Fruit fly (Drosophila melanogaster) whole organism, embryonic: ENCODE results near the gene 5-HT7.
A peak's percentile ranks its signal among the peaks of the same experiment; 100 is the strongest.

Experiments
- CG11560 ChIP-seq: fragments of 200-800 bp; sonication (Bioruptor generic); IDR thresholded peaks from 3 replicates; pipeline ENCODE4 v1.3.6; 2022; ENCODE audit warnings: missing biosample characterization, missing genetic modification characterization
- CG11723 ChIP-seq: fragments of 200-800 bp; sonication (Bioruptor generic); optimal IDR thresholded peaks from 2 replicates; lab custom pipeline; 2017; ENCODE audit warnings: missing biosample characterization, mild to moderate bottlenecking, missing genetic modification characterization
- CG12299 ChIP-seq: fragments of 200-800 bp; sonication (Bioruptor generic); optimal IDR thresholded peaks from 2 replicates; lab custom pipeline; 2018; ENCODE audit warnings: missing biosample characterization, mild to moderate bottlenecking, missing genetic modification characterization
- CG1233 ChIP-seq: fragments of 200-800 bp; sonication (Bioruptor generic); optimal IDR thresholded peaks from 4 replicates; lab custom pipeline; 2018; ENCODE audit warnings: missing biosample characterization, mild to moderate bottlenecking, missing genetic modification characterization
- CG12744 ChIP-seq: fragments of 200-800 bp; sonication (Bioruptor generic); optimal IDR thresholded peaks from 2 replicates; lab custom pipeline; 2016; ENCODE audit warnings: missing biosample characterization, missing genetic modification characterization
- CG12942 ChIP-seq: fragments of 200-800 bp; sonication (Bioruptor generic); optimal IDR thresholded peaks from 3 replicates; lab custom pipeline; 2016; ENCODE audit warnings: missing biosample characterization, missing genetic modification characterization
- CG13775 ChIP-seq: fragments of 200-800 bp; sonication (Bioruptor generic); optimal IDR thresholded peaks from 3 replicates; lab custom pipeline; 2017; ENCODE audit warnings: missing biosample characterization, mild to moderate bottlenecking, missing genetic modification characterization
- CG15011 ChIP-seq: fragments of 200-800 bp; sonication (Bioruptor generic); optimal IDR thresholded peaks from 3 replicates; lab custom pipeline; 2018; ENCODE audit warnings: missing biosample characterization, mild to moderate bottlenecking, missing genetic modification characterization
- CG15073 ChIP-seq: fragments of 200-800 bp; sonication (Bioruptor generic); optimal IDR thresholded peaks from 2 replicates; lab custom pipeline; 2016; ENCODE audit warnings: missing biosample characterization, missing genetic modification characterization
- CG17186 ChIP-seq: fragments of 200-800 bp; sonication (Bioruptor generic); optimal IDR thresholded peaks from 3 replicates; lab custom pipeline; 2017; ENCODE audit warnings: missing biosample characterization, missing genetic modification reagents, missing genetic modification characterization
- CG17568 ChIP-seq: fragments of 200-800 bp; sonication (Bioruptor generic); optimal IDR thresholded peaks from 2 replicates; lab custom pipeline; 2018; ENCODE audit warnings: missing biosample characterization, mild to moderate bottlenecking, missing genetic modification characterization, moderate library complexity
- CG18011 ChIP-seq: fragments of 200-800 bp; sonication (Bioruptor generic); optimal IDR thresholded peaks from 2 replicates; lab custom pipeline; 2017; ENCODE audit warnings: missing biosample characterization, missing genetic modification characterization, mild to moderate bottlenecking, moderate library complexity, missing genotype
- CG18619 ChIP-seq: fragments of 200-800 bp; sonication (Bioruptor generic); optimal IDR thresholded peaks from 3 replicates; lab custom pipeline; 2017; ENCODE audit warnings: missing biosample characterization, mild to moderate bottlenecking, missing genetic modification characterization
- CG2712 ChIP-seq: fragments of 200-800 bp; optimal IDR thresholded peaks from 3 replicates; lab custom pipeline; 2019; ENCODE audit warnings: missing biosample characterization, mild to moderate bottlenecking, missing genetic modification characterization, moderate library complexity
- CG43689 ChIP-seq: fragments of 200-800 bp; sonication (Bioruptor generic); IDR thresholded peaks from 2 replicates; pipeline ENCODE4 v1.3.6; 2022; ENCODE audit warnings: missing biosample characterization, missing genetic modification characterization
- CG4707 ChIP-seq: fragments of 200-800 bp; sonication (Bioruptor generic); optimal IDR thresholded peaks from 2 replicates; lab custom pipeline; 2018; ENCODE audit warnings: missing biosample characterization, mild to moderate bottlenecking, missing genetic modification characterization, moderate library complexity
- CG4730 ChIP-seq: fragments of 200-800 bp; sonication (Bioruptor generic); IDR thresholded peaks from 2 replicates; pipeline ENCODE4 v1.3.6; 2022; ENCODE audit warnings: missing biosample characterization, missing genetic modification characterization
- CG5953 ChIP-seq: fragments of 200-800 bp; sonication (Bioruptor generic); IDR thresholded peaks from 2 replicates; pipeline ENCODE4 v1.3.6; 2022; ENCODE audit warnings: missing biosample characterization, missing genetic modification characterization
- CG6689 ChIP-seq: fragments of 200-800 bp; sonication (Bioruptor generic); IDR thresholded peaks from 2 replicates; pipeline ENCODE4 v1.3.6; 2022; ENCODE audit warnings: missing biosample characterization, missing genetic modification characterization
- CG6765 ChIP-seq: fragments of 200-800 bp; sonication (Bioruptor generic); optimal IDR thresholded peaks from 3 replicates; lab custom pipeline; 2017; ENCODE audit warnings: missing biosample characterization, mild to moderate bottlenecking, missing genetic modification characterization
- CG8290 ChIP-seq, 3 experiments: fragments of 200-800 bp; sonication (Bioruptor generic); optimal IDR thresholded peaks; 2 replicates each; lab custom pipeline; 2016 to 2019; ENCODE audit warnings: missing biosample characterization in 3 of 3, missing genetic modification characterization in 3 of 3, mild to moderate bottlenecking in 2 of 3, moderate library complexity in 1 of 3
- CG8944 ChIP-seq: fragments of 200-800 bp; sonication (Bioruptor generic); optimal IDR thresholded peaks from 3 replicates; lab custom pipeline; 2016; ENCODE audit warnings: missing biosample characterization, missing genetic modification characterization
- D19B ChIP-seq: fragments of 200-800 bp; sonication (Bioruptor generic); optimal IDR thresholded peaks from 2 replicates; lab custom pipeline; 2017; ENCODE audit warnings: missing biosample characterization, mild to moderate bottlenecking, missing genetic modification characterization
- Ets65A ChIP-seq: fragments of 200-800 bp; sonication (Bioruptor generic); peaks from one replicate; lab custom pipeline; 2016; ENCODE audit warnings: missing biosample characterization, missing genetic modification characterization
- GATAe ChIP-seq: fragments of 200-800 bp; sonication (Bioruptor generic); conservative IDR thresholded peaks from 2 replicates; pipeline ENCODE4 v1.3.6; 2022; ENCODE audit warnings: missing biosample characterization, missing genetic modification characterization
- H2.0 ChIP-seq: fragments of 200-800 bp; sonication (Bioruptor generic); IDR thresholded peaks from 2 replicates; pipeline ENCODE4 v1.3.6; 2022; ENCODE audit warnings: missing biosample characterization, missing genetic modification characterization
- HHEX ChIP-seq: fragments of 200-800 bp; sonication (Bioruptor generic); optimal IDR thresholded peaks from 3 replicates; lab custom pipeline; 2017; ENCODE audit warnings: missing biosample characterization, mild to moderate bottlenecking, missing genetic modification characterization, missing genetic modification reagents
- Hr39 ChIP-seq: fragments of >200 bp; optimal IDR thresholded peaks from 2 replicates; lab custom pipeline; 2017
- Med ChIP-seq: fragments of 200-800 bp; sonication (Bioruptor generic); peaks from one replicate; lab custom pipeline; 2016; ENCODE audit warnings: missing biosample characterization, missing genetic modification characterization, mild to moderate bottlenecking, inconsistent platforms, moderate library complexity
- NC2α ChIP-seq: fragments of 200-800 bp; sonication (Bioruptor generic); optimal IDR thresholded peaks from 2 replicates; lab custom pipeline; 2016; ENCODE audit warnings: missing biosample characterization, missing genetic modification characterization
- Sin3A ChIP-seq: fragments of >200 bp; optimal IDR thresholded peaks from 2 replicates; lab custom pipeline; 2018
- al ChIP-seq: fragments of 200-800 bp; sonication (Bioruptor generic); IDR thresholded peaks from 2 replicates; pipeline ENCODE4 v1.3.6; 2022; ENCODE audit warnings: missing biosample characterization, missing genetic modification characterization
- amos ChIP-seq: fragments of 200-800 bp; sonication (Bioruptor generic); IDR thresholded peaks from 2 replicates; pipeline ENCODE4 v1.3.6; 2022; ENCODE audit warnings: missing biosample characterization, missing genetic modification characterization; ENCODE audit not compliant: partially characterized antibody
- br ChIP-seq: fragments of >200 bp; optimal IDR thresholded peaks from 2 replicates; lab custom pipeline; 2017
- cato ChIP-seq: fragments of 200-800 bp; sonication (Bioruptor generic); optimal IDR thresholded peaks from 2 replicates; lab custom pipeline; 2016; ENCODE audit warnings: missing biosample characterization, missing genetic modification characterization, borderline replicate concordance
- chinmo ChIP-seq: fragments of 200-800 bp; sonication (Bioruptor generic); IDR thresholded peaks from 4 replicates; pipeline ENCODE4 v1.3.6; 2022; ENCODE audit warnings: missing biosample characterization, missing genetic modification characterization; ENCODE audit not compliant: partially characterized antibody
- disco-r ChIP-seq: fragments of 200-800 bp; sonication (Bioruptor generic); optimal IDR thresholded peaks from 2 replicates; lab custom pipeline; 2016; ENCODE audit warnings: missing biosample characterization, missing genetic modification characterization
- dysf ChIP-seq: fragments of 200-800 bp; sonication (Bioruptor generic); IDR thresholded peaks from 3 replicates; pipeline ENCODE4 v1.3.6; 2022; ENCODE audit warnings: missing biosample characterization, missing genetic modification characterization
- ken ChIP-seq: fragments of 200-800 bp; sonication (Bioruptor generic); IDR thresholded peaks from 3 replicates; pipeline ENCODE4 v1.3.6; 2022; ENCODE audit warnings: missing biosample characterization, missing genetic modification characterization
- mam ChIP-seq: fragments of 200-800 bp; sonication (Bioruptor generic); optimal IDR thresholded peaks from 3 replicates; lab custom pipeline; 2016; ENCODE audit warnings: missing biosample characterization, missing genetic modification characterization
- nmo ChIP-seq: fragments of 200-800 bp; sonication (Bioruptor generic); optimal IDR thresholded peaks from 2 replicates; lab custom pipeline; 2018; ENCODE audit warnings: missing biosample characterization, mild to moderate bottlenecking, missing genetic modification characterization, moderate library complexity
- org-1 ChIP-seq: fragments of 200-800 bp; sonication (Bioruptor generic); optimal IDR thresholded peaks from 2 replicates; lab custom pipeline; 2017; ENCODE audit warnings: missing biosample characterization, missing genetic modification characterization
- otp ChIP-seq: fragments of 200-800 bp; sonication (Bioruptor generic); IDR thresholded peaks from 3 replicates; pipeline ENCODE4, ENCODE4 v1.3.6; 2022; ENCODE audit warnings: missing biosample characterization, missing genetic modification characterization
- pb ChIP-seq: fragments of 200-800 bp; sonication (Bioruptor generic); optimal IDR thresholded peaks from 3 replicates; lab custom pipeline; 2016; ENCODE audit warnings: missing biosample characterization, missing genetic modification characterization
- peb ChIP-seq: fragments of 200-800 bp; sonication (Bioruptor generic); IDR thresholded peaks from 2 replicates; pipeline ENCODE4 v1.3.6; 2022; ENCODE audit warnings: missing biosample characterization, missing genetic modification characterization
- salm ChIP-seq: fragments of 200-800 bp; sonication (Bioruptor generic); optimal IDR thresholded peaks from 2 replicates; lab custom pipeline; 2018; ENCODE audit warnings: missing biosample characterization, mild to moderate bottlenecking, missing genetic modification characterization
- sens ChIP-seq: fragments of 200-800 bp; sonication (Bioruptor generic); peaks from one replicate; lab custom pipeline; 2016; ENCODE audit warnings: missing biosample characterization, missing genetic modification characterization
- stwl ChIP-seq: fragments of 200-800 bp; sonication (Bioruptor generic); optimal IDR thresholded peaks from 3 replicates; lab custom pipeline; 2018; ENCODE audit warnings: missing biosample characterization, mild to moderate bottlenecking, missing genetic modification characterization, moderate library complexity
- tx ChIP-seq: fragments of 200-800 bp; sonication (Bioruptor generic); optimal IDR thresholded peaks from 2 replicates; lab custom pipeline; 2016; ENCODE audit warnings: missing biosample characterization, missing genetic modification characterization
- unpg ChIP-seq: fragments of 200-800 bp; sonication (Bioruptor generic); optimal IDR thresholded peaks from 3 replicates; lab custom pipeline; 2018; ENCODE audit warnings: missing biosample characterization, mild to moderate bottlenecking, missing genetic modification characterization, moderate library complexity

Gene 5-HT7

DNA sequence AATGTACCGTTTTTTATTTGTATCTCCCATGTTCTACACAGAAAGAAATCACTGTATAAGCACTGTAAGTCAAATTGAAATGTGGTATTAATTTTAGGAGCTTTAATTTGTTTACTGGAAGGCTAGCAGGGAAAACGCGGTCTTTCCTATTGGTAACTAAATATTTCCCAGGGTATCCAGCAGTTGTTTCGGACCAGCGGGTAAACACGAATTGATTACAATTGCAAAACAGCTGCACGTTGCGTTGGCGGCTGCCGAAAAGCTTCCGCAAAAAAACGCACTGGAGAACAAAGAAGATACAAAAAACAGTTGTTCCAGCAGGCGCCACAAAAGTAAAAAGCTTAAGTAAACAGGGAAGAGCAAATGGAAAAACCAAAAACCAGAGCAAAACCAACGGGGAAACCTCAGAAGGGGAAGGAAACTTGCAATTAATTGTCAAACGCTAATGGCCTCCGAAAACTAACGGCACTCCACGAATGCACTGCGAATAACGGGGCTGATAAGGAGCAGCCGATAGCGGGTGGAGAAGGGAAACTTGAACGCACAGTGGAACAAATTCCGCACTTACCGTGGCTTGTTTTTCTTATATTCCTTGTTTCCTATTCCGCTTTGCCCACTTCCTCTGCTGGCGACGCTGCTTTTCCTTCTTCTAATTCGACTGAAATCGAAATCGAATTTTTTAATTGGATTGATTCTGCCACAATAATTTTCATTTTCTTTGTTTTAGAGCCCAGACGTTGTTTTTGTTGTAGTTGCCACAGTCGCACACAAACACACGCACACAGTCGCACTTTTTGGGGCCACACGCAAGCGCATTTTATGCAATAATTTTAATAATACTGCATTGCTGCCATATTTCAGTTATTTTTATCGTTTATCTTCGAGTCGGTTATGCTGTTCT is 43.4 kb upstream of the 5-HT7 start (continued):
- TF ChIP-seq CG2712 (tag; lab: Kevin White, UChicago) (peak; percentile 8), unpg (GFP tag; lab: Kevin White, UChicago) (peak; percentile 64), dysf (GFP tag; lab: Robert Waterston, UW) (no peak), CG13775 (GFP tag; lab: Kevin White, UChicago) (peak; percentile 33), CG1233 (no peak), CG8944 (peak; percentile 31), mam (GFP tag; lab: Kevin White, UChicago) (peak; percentile 55), otp (peak; percentile 35; the same call in 1 of the 3 replicates), Sin3A (lab: Kevin White, UChicago) (no peak), pb (GFP tag; lab: Kevin White, UChicago) (no peak), disco-r (GFP tag; lab: Kevin White, UChicago) (peak; percentile 32), CG8290 (GFP tag; optimal IDR thresholded peaks at IDR 0.05; lab: Kevin White, UChicago) (no peak), CG8290 (tag; optimal IDR thresholded peaks at IDR 0.05; lab: Kevin White, UChicago) (no peak), chinmo (GFP tag; lab: Robert Waterston, UW) (no peak), CG17186 (no peak), salm (tag; lab: Kevin White, UChicago) (no peak), CG43689 (GFP tag; lab: Robert Waterston, UW) (no peak), HHEX (GFP tag; lab: Kevin White, UChicago) (peak; percentile 60), CG11723 (GFP tag; lab: Kevin White, UChicago) (no peak), CG18011 (GFP tag; lab: Kevin White, UChicago) (peak; percentile 2), CG6689 (GFP tag; lab: Robert Waterston, UW) (peak; percentile 63), D19B (GFP tag; lab: Kevin White, UChicago) (peak; percentile 79), org-1 (GFP tag; lab: Kevin White, UChicago) (no peak), tx (no peak), sens (GFP tag; lab: Kevin White, UChicago) (peak; percentile 92), CG17568 (GFP tag; lab: Kevin White, UChicago) (no peak), Med (GFP tag; lab: Kevin White, UChicago) (peak; percentile 87), ken (0 out of 3 replicates have a peak, but pooled peaks have one; percentile 47), al (GFP tag; lab: Robert Waterston, UW) (no peak), peb (peak; percentile 33; the same call in 1 of the 2 replicates), Hr39 (lab: Kevin White, UChicago) (no peak), CG12744 (GFP tag; lab: Kevin White, UChicago) (no peak), CG12942 (GFP tag; lab: Kevin White, UChicago) (peak; percentile 5), CG15011 (GFP tag; lab: Kevin White, UChicago) (no peak), H2.0 (GFP tag; lab: Robert Waterston, UW) (no peak), nmo (GFP tag; lab: Kevin White, UChicago) (peak; percentile 14), GATAe (GFP tag; lab: Robert Waterston, UW) (no peak), CG11560 (tag; lab: Robert Waterston, UW) (no peak), Ets65A (GFP tag; lab: Kevin White, UChicago) (peak; percentile 92), amos (no peak), CG18619 (GFP tag; lab: Kevin White, UChicago) (no peak), CG5953 (GFP tag; lab: Robert Waterston, UW) (0 out of 2 replicates have a peak, but pooled peaks have one; percentile 32), br (lab: Kevin White, UChicago) (no peak), cato (no peak), NC2α (GFP tag; lab: Kevin White, UChicago) (peak; percentile 16), stwl (tag; lab: Kevin White, UChicago) (no peak), CG15073 (GFP tag; lab: Kevin White, UChicago) (no peak), CG12299 (no peak), CG4730 (GFP tag; lab: Robert Waterston, UW) (peak; percentile 26; the same call in 1 of the 2 replicates), CG6765 (GFP tag; lab: Kevin White, UChicago) (peak; percentile 36), CG4707 (peak; percentile 87)
